Fruit fly (Drosophila melanogaster) whole organism, embryonic: ENCODE results near the gene tex.

ENCODE experiments used
- Ada2b ChIP-seq: fragments of 200-800 bp; sonication (Bioruptor generic); IDR thresholded peaks from 2 replicates; pipeline ENCODE4 v1.3.6; 2022; ENCODE audit warnings: missing biosample characterization, missing genetic modification characterization
- Bgb ChIP-seq: fragments of 200-800 bp; sonication (Bioruptor generic); IDR thresholded peaks from 2 replicates; pipeline ENCODE4 v1.3.6; 2022; ENCODE audit warnings: missing biosample characterization, missing genetic modification characterization; ENCODE audit not compliant: partially characterized antibody
- CG10267 ChIP-seq: fragments of 200-800 bp; sonication (Bioruptor generic); optimal IDR thresholded peaks from 2 replicates; lab custom pipeline; 2018; ENCODE audit warnings: missing biosample characterization, mild to moderate bottlenecking, missing genetic modification characterization, moderate library complexity
- CG10321 ChIP-seq: fragments of 200-800 bp; sonication (Bioruptor generic); IDR thresholded peaks from 2 replicates; pipeline ENCODE4 v1.3.6; 2022; ENCODE audit warnings: missing biosample characterization, missing genetic modification characterization
- CG10543 ChIP-seq: fragments of 200-800 bp; sonication (Bioruptor generic); optimal IDR thresholded peaks from 3 replicates; lab custom pipeline; 2017; ENCODE audit warnings: missing biosample characterization, mild to moderate bottlenecking, missing genetic modification characterization, moderate library complexity
- CG11085 ChIP-seq: fragments of 200-800 bp; sonication (Bioruptor generic); IDR thresholded peaks from 2 replicates; pipeline ENCODE4 v1.3.6; 2022; ENCODE audit warnings: missing biosample characterization, missing genetic modification characterization
- CG13296 ChIP-seq: fragments of 200-800 bp; sonication (Bioruptor generic); optimal IDR thresholded peaks from 3 replicates; lab custom pipeline; 2018; ENCODE audit warnings: missing biosample characterization, mild to moderate bottlenecking, missing genetic modification characterization
- CG17829 ChIP-seq: fragments of 200-800 bp; optimal IDR thresholded peaks from 2 replicates; lab custom pipeline; 2019; ENCODE audit warnings: missing biosample characterization, mild to moderate bottlenecking, missing genetic modification characterization, moderate library complexity
- CG1832 ChIP-seq: fragments of 200-800 bp; sonication (Bioruptor generic); optimal IDR thresholded peaks from 2 replicates; lab custom pipeline; 2017; ENCODE audit warnings: missing biosample characterization, mild to moderate bottlenecking, missing genetic modification characterization, inconsistent platforms
- CG2129 ChIP-seq: fragments of 200-800 bp; sonication (Bioruptor generic); IDR thresholded peaks from 2 replicates; pipeline ENCODE4 v1.3.6; 2022; ENCODE audit warnings: missing biosample characterization, missing genetic modification characterization; ENCODE audit not compliant: partially characterized antibody
- CG2875 ChIP-seq: fragments of 200-800 bp; sonication (Bioruptor generic); optimal IDR thresholded peaks from 2 replicates; lab custom pipeline; 2017; ENCODE audit warnings: missing biosample characterization, mild to moderate bottlenecking, missing genetic modification characterization, missing genetic modification reagents
- CG32532 ChIP-seq: fragments of 200-800 bp; sonication (Bioruptor generic); IDR thresholded peaks from 2 replicates; pipeline ENCODE4 v1.3.6; 2022; ENCODE audit warnings: missing biosample characterization, missing genetic modification characterization
- CG3281 ChIP-seq: fragments of 200-800 bp; sonication (Bioruptor generic); optimal IDR thresholded peaks from 3 replicates; lab custom pipeline; 2017; ENCODE audit warnings: missing biosample characterization, mild to moderate bottlenecking, missing genetic modification characterization
- CG34224 ChIP-seq: fragments of 200-800 bp; sonication (Bioruptor generic); IDR thresholded peaks from 3 replicates; pipeline ENCODE4 v1.3.6; 2022; ENCODE audit warnings: missing biosample characterization, missing genetic modification characterization; ENCODE audit not compliant: partially characterized antibody
- CG5245 ChIP-seq: fragments of 200-800 bp; sonication (Bioruptor generic); optimal IDR thresholded peaks from 3 replicates; lab custom pipeline; 2016; ENCODE audit warnings: missing biosample characterization, missing genetic modification characterization
- CG6689 ChIP-seq: fragments of 200-800 bp; sonication (Bioruptor generic); IDR thresholded peaks from 2 replicates; pipeline ENCODE4 v1.3.6; 2022; ENCODE audit warnings: missing biosample characterization, missing genetic modification characterization
- CG6813 ChIP-seq: fragments of 200-800 bp; sonication (Bioruptor generic); optimal IDR thresholded peaks from 2 replicates; lab custom pipeline; 2017; ENCODE audit warnings: missing biosample characterization, missing genetic modification characterization, mild to moderate bottlenecking, moderate library complexity, missing genetic modification reagents
- CG9727 ChIP-seq: fragments of 200-800 bp; sonication (Bioruptor generic); optimal IDR thresholded peaks from 3 replicates; lab custom pipeline; 2017; ENCODE audit warnings: missing biosample characterization, mild to moderate bottlenecking, missing genetic modification characterization
- CG9797 ChIP-seq: fragments of 200-800 bp; sonication (Bioruptor generic); optimal IDR thresholded peaks from 3 replicates; lab custom pipeline; 2018; ENCODE audit warnings: missing biosample characterization, mild to moderate bottlenecking, missing genetic modification characterization
- CG9876 ChIP-seq: fragments of 200-800 bp; sonication (Bioruptor generic); optimal IDR thresholded peaks from 2 replicates; lab custom pipeline; 2016; ENCODE audit warnings: missing biosample characterization, missing genetic modification characterization
- CHES-1-like ChIP-seq: fragments of 200-800 bp; sonication (Bioruptor generic); optimal IDR thresholded peaks from 2 replicates; lab custom pipeline; 2016; ENCODE audit warnings: missing biosample characterization, missing genetic modification characterization
- Chrac-16 ChIP-seq: fragments of 200-800 bp; sonication (Bioruptor generic); optimal IDR thresholded peaks from 3 replicates; lab custom pipeline; 2016; ENCODE audit warnings: missing biosample characterization, missing genetic modification characterization
- Eip74EF ChIP-seq, 2 experiments: fragments of 200-800 bp in 1 of 2; fragments of >200 bp in 1 of 2; sonication (Bioruptor generic) in 1 of 2; optimal IDR thresholded peaks; 2 replicates each; lab custom pipeline; 2017 to 2019; ENCODE audit warnings: missing biosample characterization in 2 of 2, missing genetic modification characterization in 2 of 2, mild to moderate bottlenecking in 1 of 2, moderate library complexity in 1 of 2
- Fer2 ChIP-seq: fragments of 200-800 bp; sonication (Bioruptor generic); optimal IDR thresholded peaks from 2 replicates; lab custom pipeline; 2018; ENCODE audit warnings: missing biosample characterization, mild to moderate bottlenecking, missing genetic modification characterization, moderate library complexity
- GATAe ChIP-seq: fragments of 200-800 bp; sonication (Bioruptor generic); conservative IDR thresholded peaks from 2 replicates; pipeline ENCODE4 v1.3.6; 2022; ENCODE audit warnings: missing biosample characterization, missing genetic modification characterization
- Hand ChIP-seq: fragments of 200-800 bp; sonication (Bioruptor generic); optimal IDR thresholded peaks from 2 replicates; lab custom pipeline; 2017; ENCODE audit warnings: mild to moderate bottlenecking, missing biosample characterization, missing genetic modification reagents, missing genetic modification characterization
- Lim3 ChIP-seq: fragments of 200-800 bp; sonication (Bioruptor generic); IDR thresholded peaks from 2 replicates; pipeline ENCODE4 v1.3.6; 2022; ENCODE audit warnings: missing biosample characterization, missing genetic modification characterization
- NC2α ChIP-seq: fragments of 200-800 bp; sonication (Bioruptor generic); optimal IDR thresholded peaks from 2 replicates; lab custom pipeline; 2016; ENCODE audit warnings: missing biosample characterization, missing genetic modification characterization
- NfI ChIP-seq: fragments of 200-800 bp; sonication (Bioruptor generic); optimal IDR thresholded peaks from 3 replicates; lab custom pipeline; 2018; ENCODE audit warnings: missing biosample characterization, mild to moderate bottlenecking, missing genetic modification characterization, moderate library complexity
- Pdp1 ChIP-seq, 2 experiments: fragments of 200-800 bp; sonication (Bioruptor generic); optimal IDR thresholded peaks; 3 replicates each; lab custom pipeline; 2016; ENCODE audit warnings: missing biosample characterization in 2 of 2, missing genetic modification characterization in 2 of 2, mild to moderate bottlenecking in 1 of 2, moderate library complexity in 1 of 2
- ara ChIP-seq: fragments of 200-800 bp; sonication (Bioruptor generic); IDR thresholded peaks from 2 replicates; pipeline ENCODE4 v1.3.6; 2022; ENCODE audit warnings: missing biosample characterization, missing genetic modification characterization
- btn ChIP-seq: fragments of 200-800 bp; sonication (Bioruptor generic); optimal IDR thresholded peaks from 2 replicates; lab custom pipeline; 2016; ENCODE audit warnings: missing biosample characterization, missing genetic modification characterization
- caup ChIP-seq: fragments of 200-800 bp; sonication (Bioruptor generic); optimal IDR thresholded peaks from 3 replicates; lab custom pipeline; 2017; ENCODE audit warnings: missing biosample characterization, mild to moderate bottlenecking, missing genetic modification characterization, moderate library complexity; ENCODE audit not compliant: severe bottlenecking
- cg ChIP-seq: fragments of 200-800 bp; sonication (Bioruptor generic); optimal IDR thresholded peaks from 3 replicates; lab custom pipeline; 2019; ENCODE audit warnings: missing biosample characterization, mild to moderate bottlenecking, missing genetic modification characterization, moderate library complexity
- dati ChIP-seq: fragments of 200-800 bp; sonication (Bioruptor generic); IDR thresholded peaks from 2 replicates; pipeline ENCODE4 v1.3.6; 2022; ENCODE audit warnings: missing biosample characterization, missing genetic modification characterization
- emc ChIP-seq: fragments of 200-800 bp; sonication (Bioruptor generic); optimal IDR thresholded peaks from 2 replicates; lab custom pipeline; 2016; ENCODE audit warnings: missing biosample characterization, missing genetic modification characterization
- en ChIP-seq: fragments of 200-800 bp; sonication (Bioruptor generic); optimal IDR thresholded peaks from 2 replicates; lab custom pipeline; 2016; ENCODE audit warnings: missing biosample characterization, missing genetic modification characterization
- eyg ChIP-seq: fragments of 200-800 bp; sonication (Bioruptor generic); optimal IDR thresholded peaks from 3 replicates; lab custom pipeline; 2016; ENCODE audit warnings: missing biosample characterization, missing genetic modification characterization
- gro ChIP-seq: fragments of 200-800 bp; sonication (Bioruptor generic); optimal IDR thresholded peaks from 2 replicates; lab custom pipeline; 2016; ENCODE audit warnings: missing biosample characterization, missing genetic modification characterization
- ind ChIP-seq: fragments of 200-800 bp; sonication (Bioruptor generic); optimal IDR thresholded peaks from 3 replicates; lab custom pipeline; 2016; ENCODE audit warnings: missing biosample characterization, missing genetic modification characterization
- klu ChIP-seq: fragments of 200-800 bp; sonication (Bioruptor generic); IDR thresholded peaks from 2 replicates; pipeline ENCODE4 v1.3.6; 2022; ENCODE audit warnings: missing biosample characterization, missing genetic modification characterization
- maf-S ChIP-seq: fragments of 200-800 bp; sonication (Bioruptor generic); optimal IDR thresholded peaks from 2 replicates; lab custom pipeline; 2016; ENCODE audit warnings: missing biosample characterization, missing genetic modification characterization
- phol ChIP-seq: fragments of 200-800 bp; sonication (Bioruptor generic); optimal IDR thresholded peaks from 3 replicates; lab custom pipeline; 2018; ENCODE audit warnings: missing biosample characterization, mild to moderate bottlenecking, missing genetic modification characterization, moderate library complexity
- slbo ChIP-seq: fragments of 200-800 bp; sonication (Bioruptor generic); IDR thresholded peaks from 2 replicates; pipeline ENCODE4 v1.3.6; 2022; ENCODE audit warnings: missing biosample characterization, missing genetic modification characterization
- sr ChIP-seq: fragments of 200-800 bp; sonication (Bioruptor generic); IDR thresholded peaks from 3 replicates; pipeline ENCODE4 v1.3.6; 2022; ENCODE audit warnings: missing biosample characterization, missing genetic modification characterization
- tgo ChIP-seq: fragments of 200-800 bp; sonication (Bioruptor generic); IDR thresholded peaks from 3 replicates; pipeline ENCODE4 v1.3.6; 2022; ENCODE audit warnings: missing biosample characterization, missing genetic modification characterization
- zen2 ChIP-seq: fragments of 200-800 bp; sonication (Bioruptor generic); IDR thresholded peaks from 3 replicates; pipeline ENCODE4 v1.3.6; 2022; ENCODE audit warnings: missing biosample characterization, missing genetic modification characterization; ENCODE audit not compliant: partially characterized antibody
- zf30C ChIP-seq: fragments of 200-800 bp; sonication (Bioruptor generic); optimal IDR thresholded peaks from 3 replicates; lab custom pipeline; 2018; ENCODE audit warnings: missing biosample characterization, mild to moderate bottlenecking, missing genetic modification characterization

Gene tex

dm6 chr3R:8333768-8334470, 25.5 kb upstream of the tex start, which contains the start of gene Poxm (continued):
- 0 out of 3 replicates have a peak, but pooled peaks have one; percentile 27 for TF ChIP-seq CG34224 (GFP tag; lab: Robert Waterston, UW)
- peak; percentile 87 for TF ChIP-seq Chrac-16 (GFP tag; lab: Kevin White, UChicago)
- no peak for TF ChIP-seq CHES-1-like (GFP tag; lab: Kevin White, UChicago)
- TF ChIP-seq sr (GFP tag; lab: Robert Waterston, UW): peak; percentile 95
- peak; percentile 39 for TF ChIP-seq btn (GFP tag; lab: Kevin White, UChicago)
- peak; percentile 88 for TF ChIP-seq Ada2b (GFP tag; lab: Robert Waterston, UW)
- TF ChIP-seq GATAe (GFP tag; lab: Robert Waterston, UW): no peak
- TF ChIP-seq Hand (GFP tag; lab: Kevin White, UChicago): no peak
- peak; percentile 80 for TF ChIP-seq CG13296
- no peak for TF ChIP-seq Bgb (GFP tag; lab: Robert Waterston, UW)
- peak; percentile 74 for TF ChIP-seq caup (GFP tag; lab: Kevin White, UChicago)
- TF ChIP-seq dati: 0 out of 2 replicates have a peak, but pooled peaks have one; percentile 28
- peak; percentile 96 for TF ChIP-seq CG17829 (tag; lab: Kevin White, UChicago)
- TF ChIP-seq eyg: peak; percentile 14
- TF ChIP-seq tgo (GFP tag; lab: Robert Waterston, UW): peak; percentile 91
- TF ChIP-seq Lim3 (GFP tag; lab: Robert Waterston, UW): 0 out of 2 replicates have a peak, but pooled peaks have one; percentile 64
- TF ChIP-seq cg (GFP tag; lab: Kevin White, UChicago): peak; percentile 99
- TF ChIP-seq ind (GFP tag; lab: Kevin White, UChicago): peak; percentile 86
- peak; percentile 75 for TF ChIP-seq Fer2 (tag; lab: Kevin White, UChicago)
- TF ChIP-seq CG10267 (tag; lab: Kevin White, UChicago): peak; percentile 86
- TF ChIP-seq zen2: no peak
- peak; percentile 76 to 77 for TF ChIP-seq Pdp1 (GFP tag; optimal IDR thresholded peaks at IDR 0.05; lab: Kevin White, UChicago)
- peak; percentile 23 for TF ChIP-seq CG9797 (GFP tag; lab: Kevin White, UChicago)
- no peak for TF ChIP-seq gro (GFP tag; lab: Kevin White, UChicago)
- TF ChIP-seq NfI: peak; percentile 88
- TF ChIP-seq CG5245 (GFP tag; lab: Kevin White, UChicago): peak; percentile 87
- no peak for TF ChIP-seq emc (GFP tag; lab: Kevin White, UChicago)
- no peak for TF ChIP-seq NC2α (GFP tag; lab: Kevin White, UChicago)
- peak; percentile 66 for TF ChIP-seq CG32532
- TF ChIP-seq Eip74EF (GFP tag; optimal IDR thresholded peaks at IDR 0.05; lab: Kevin White, UChicago): peak in 1 of 2 experiments; percentile 89
- TF ChIP-seq maf-S: peak; percentile 21
- TF ChIP-seq CG9727 (GFP tag; lab: Kevin White, UChicago): peak; percentile 96
- peak; percentile 94 for TF ChIP-seq CG6689 (GFP tag; lab: Robert Waterston, UW)
- no peak for TF ChIP-seq CG3281
- no peak for TF ChIP-seq zf30C (GFP tag; lab: Kevin White, UChicago)
- peak; percentile 85 for TF ChIP-seq CG2875 (GFP tag; lab: Kevin White, UChicago)
- TF ChIP-seq slbo (GFP tag; lab: Robert Waterston, UW): peak; percentile 87
- TF ChIP-seq ara (GFP tag; lab: Robert Waterston, UW): peak; percentile 84
- TF ChIP-seq CG1832 (GFP tag; lab: Kevin White, UChicago): peak; percentile 34
- TF ChIP-seq en: no peak
- peak; percentile 57 for TF ChIP-seq CG11085 (GFP tag; lab: Robert Waterston, UW)
- peak; percentile 97 for TF ChIP-seq phol
- TF ChIP-seq CG10321: 0 out of 2 replicates have a peak, but pooled peaks have one; percentile 28
- no peak for TF ChIP-seq CG2129
- peak; percentile 74 for TF ChIP-seq CG6813 (GFP tag; lab: Kevin White, UChicago)
- no peak for TF ChIP-seq CG9876
- TF ChIP-seq CG10543: peak; percentile 85
- TF ChIP-seq klu (GFP tag; lab: Robert Waterston, UW): peak; percentile 84
